Fruit fly (Drosophila melanogaster) whole organism, embryonic: ENCODE results near the gene peng.

Source experiments
- Bgb ChIP-seq: fragments of 200-800 bp; sonication (Bioruptor generic); IDR thresholded peaks from 2 replicates; pipeline ENCODE4 v1.3.6; 2022; ENCODE audit warnings: missing biosample characterization, missing genetic modification characterization; ENCODE audit not compliant: partially characterized antibody
- CG11504 ChIP-seq: fragments of 200-800 bp; sonication (Bioruptor generic); optimal IDR thresholded peaks from 3 replicates; lab custom pipeline; 2019; ENCODE audit warnings: missing biosample characterization, mild to moderate bottlenecking, missing genetic modification characterization, moderate library complexity
- CG13123 ChIP-seq: fragments of 200-800 bp; sonication (Bioruptor generic); optimal IDR thresholded peaks from 2 replicates; lab custom pipeline; 2016; ENCODE audit warnings: missing biosample characterization, missing genetic modification characterization
- CG13624 ChIP-seq: fragments of 200-800 bp; sonication (Bioruptor generic); optimal IDR thresholded peaks from 2 replicates; lab custom pipeline; 2016; ENCODE audit warnings: missing biosample characterization, missing genetic modification characterization
- CG14860 ChIP-seq: fragments of 200-800 bp; sonication (Bioruptor generic); IDR thresholded peaks from 3 replicates; pipeline ENCODE4 v1.3.6; 2022; ENCODE audit warnings: missing biosample characterization, missing genetic modification characterization; ENCODE audit not compliant: partially characterized antibody
- CG16779 ChIP-seq: fragments of 200-800 bp; sonication (Bioruptor generic); IDR thresholded peaks from 2 replicates; pipeline ENCODE4 v1.3.6; 2022; ENCODE audit warnings: missing biosample characterization, missing genetic modification characterization
- CG17612 ChIP-seq: fragments of 200-800 bp; sonication (Bioruptor generic); IDR thresholded peaks from 2 replicates; pipeline ENCODE4 v1.3.6; 2022; ENCODE audit warnings: missing biosample characterization, missing genetic modification characterization
- CG2116 ChIP-seq: fragments of 200-800 bp; sonication (Bioruptor generic); optimal IDR thresholded peaks from 3 replicates; lab custom pipeline; 2018; ENCODE audit warnings: missing biosample characterization, mild to moderate bottlenecking, missing genetic modification characterization
- CG32532 ChIP-seq: fragments of 200-800 bp; sonication (Bioruptor generic); IDR thresholded peaks from 2 replicates; pipeline ENCODE4 v1.3.6; 2022; ENCODE audit warnings: missing biosample characterization, missing genetic modification characterization
- CG32767 ChIP-seq: fragments of 200-800 bp; sonication (Bioruptor generic); IDR thresholded peaks from 2 replicates; pipeline ENCODE4 v1.3.6; 2022; ENCODE audit warnings: missing biosample characterization, missing genetic modification characterization
- CG3995 ChIP-seq: fragments of 200-800 bp; sonication (Bioruptor generic); optimal IDR thresholded peaks from 3 replicates; lab custom pipeline; 2016; ENCODE audit warnings: missing biosample characterization, missing genetic modification characterization
- CG4282 ChIP-seq: fragments of 200-800 bp; sonication (Bioruptor generic); optimal IDR thresholded peaks from 2 replicates; lab custom pipeline; 2016; ENCODE audit warnings: missing biosample characterization, missing genetic modification characterization
- CG5953 ChIP-seq: fragments of 200-800 bp; sonication (Bioruptor generic); IDR thresholded peaks from 2 replicates; pipeline ENCODE4 v1.3.6; 2022; ENCODE audit warnings: missing biosample characterization, missing genetic modification characterization
- CG6791 ChIP-seq: fragments of 200-800 bp; sonication (Bioruptor generic); IDR thresholded peaks from 3 replicates; pipeline ENCODE4 v1.3.6; 2022; ENCODE audit warnings: missing biosample characterization, missing genetic modification characterization; ENCODE audit not compliant: partially characterized antibody
- CG7271 ChIP-seq: fragments of 200-800 bp; sonication (Bioruptor generic); optimal IDR thresholded peaks from 2 replicates; lab custom pipeline; 2018; ENCODE audit warnings: missing biosample characterization, mild to moderate bottlenecking, missing genetic modification characterization, moderate library complexity
- CG8478 ChIP-seq: fragments of >200 bp; optimal IDR thresholded peaks from 2 replicates; lab custom pipeline; 2018
- Chrac-16 ChIP-seq: fragments of 200-800 bp; sonication (Bioruptor generic); optimal IDR thresholded peaks from 3 replicates; lab custom pipeline; 2016; ENCODE audit warnings: missing biosample characterization, missing genetic modification characterization
- CkIIα-i1 ChIP-seq: fragments of 200-800 bp; sonication (Bioruptor generic); IDR thresholded peaks from 2 replicates; pipeline ENCODE4 v1.3.6; 2022; ENCODE audit warnings: missing biosample characterization, missing genetic modification characterization
- D ChIP-seq, 2 experiments: fragments of 200-800 bp in 1 of 2; fragments of >200 bp in 1 of 2; sonication (Bioruptor generic) in 1 of 2; optimal IDR thresholded peaks; 2 replicates in 1 of 2; 3 replicates in 1 of 2; lab custom pipeline; 2017; ENCODE audit warnings: mild to moderate bottlenecking in 1 of 2, missing biosample characterization in 1 of 2, missing genetic modification characterization in 1 of 2, missing genetic modification reagents in 1 of 2
- D19A ChIP-seq: fragments of 200-800 bp; optimal IDR thresholded peaks from 3 replicates; lab custom pipeline; 2019; ENCODE audit warnings: missing biosample characterization, mild to moderate bottlenecking, missing genetic modification characterization, moderate library complexity
- Dref ChIP-seq: fragments of 200-800 bp; sonication (Bioruptor generic); IDR thresholded peaks from 2 replicates; pipeline ENCODE4 v1.3.6; 2022; ENCODE audit warnings: missing biosample characterization, missing genetic modification characterization
- Ets97D ChIP-seq: fragments of 200-800 bp; sonication (Bioruptor generic); optimal IDR thresholded peaks from 3 replicates; lab custom pipeline; 2016; ENCODE audit warnings: missing biosample characterization, missing genetic modification characterization
- HLH3B ChIP-seq: fragments of 200-800 bp; sonication (Bioruptor generic); IDR thresholded peaks from 2 replicates; pipeline ENCODE4 v1.3.6; 2022; ENCODE audit warnings: missing biosample characterization, missing genetic modification characterization
- Hand ChIP-seq: fragments of 200-800 bp; sonication (Bioruptor generic); optimal IDR thresholded peaks from 2 replicates; lab custom pipeline; 2017; ENCODE audit warnings: mild to moderate bottlenecking, missing biosample characterization, missing genetic modification reagents, missing genetic modification characterization
- Jarid2 ChIP-seq: fragments of 200-800 bp; sonication (Bioruptor generic); optimal IDR thresholded peaks from 3 replicates; lab custom pipeline; 2017; ENCODE audit warnings: mild to moderate bottlenecking, missing biosample characterization, missing genetic modification reagents, missing genetic modification characterization
- MBD-R2 ChIP-seq: fragments of 200-800 bp; sonication (Bioruptor generic); IDR thresholded peaks from 2 replicates; pipeline ENCODE4 v1.3.6; 2022; ENCODE audit warnings: missing biosample characterization, missing genetic modification characterization
- NK7.1 ChIP-seq: fragments of 200-800 bp; sonication (Bioruptor generic); optimal IDR thresholded peaks from 3 replicates; lab custom pipeline; 2016; ENCODE audit warnings: missing biosample characterization, missing genetic modification characterization
- Neu2 ChIP-seq: fragments of 200-800 bp; sonication (Bioruptor generic); optimal IDR thresholded peaks from 3 replicates; lab custom pipeline; 2016; ENCODE audit warnings: missing biosample characterization, missing genetic modification characterization, borderline replicate concordance
- Opbp ChIP-seq: fragments of 200-800 bp; sonication (Bioruptor generic); IDR thresholded peaks from 3 replicates; pipeline ENCODE4 v1.3.6; 2022; ENCODE audit warnings: missing biosample characterization, missing genetic modification characterization; ENCODE audit not compliant: partially characterized antibody
- Stat92E ChIP-seq, 3 experiments: fragments of >200 bp in 2 of 3; fragments of 200-800 bp in 1 of 3; sonication (Bioruptor generic) in 1 of 3; optimal IDR thresholded peaks; 2 replicates each; lab custom pipeline; 2017 to 2019; ENCODE audit warnings: missing biosample characterization in 3 of 3, missing genetic modification characterization in 3 of 3, mild to moderate bottlenecking in 1 of 3, moderate library complexity in 1 of 3
- Xbp1 ChIP-seq: fragments of 200-800 bp; sonication (Bioruptor generic); optimal IDR thresholded peaks from 3 replicates; lab custom pipeline; 2016; ENCODE audit warnings: missing biosample characterization, mild to moderate bottlenecking, missing genetic modification characterization
- dan ChIP-seq: fragments of 200-800 bp; sonication (Bioruptor generic); IDR thresholded peaks from 2 replicates; pipeline ENCODE4 v1.3.6; 2022; ENCODE audit warnings: missing biosample characterization, missing genetic modification characterization
- dmrt99B ChIP-seq: fragments of 200-800 bp; sonication (Bioruptor generic); optimal IDR thresholded peaks from 2 replicates; lab custom pipeline; 2018; ENCODE audit warnings: missing biosample characterization, mild to moderate bottlenecking, missing genetic modification characterization, moderate library complexity
- ewg ChIP-seq: fragments of 200-800 bp; sonication (Bioruptor generic); optimal IDR thresholded peaks from 3 replicates; lab custom pipeline; 2017; ENCODE audit warnings: mild to moderate bottlenecking, missing biosample characterization, missing genetic modification reagents, missing genetic modification characterization
- hbn ChIP-seq: fragments of 200-800 bp; sonication (Bioruptor generic); IDR thresholded peaks from 2 replicates; pipeline ENCODE4 v1.3.6; 2022; ENCODE audit warnings: missing biosample characterization, missing genetic modification characterization; ENCODE audit not compliant: partially characterized antibody
- jigr1 ChIP-seq: fragments of 200-800 bp; sonication (Bioruptor generic); IDR thresholded peaks from 3 replicates; pipeline ENCODE4 v1.3.6; 2022; ENCODE audit warnings: missing biosample characterization, missing genetic modification characterization
- kah ChIP-seq: fragments of 200-800 bp; sonication (Bioruptor generic); optimal IDR thresholded peaks from 2 replicates; lab custom pipeline; 2018; ENCODE audit warnings: missing biosample characterization, mild to moderate bottlenecking, missing genetic modification characterization
- ken ChIP-seq: fragments of 200-800 bp; sonication (Bioruptor generic); IDR thresholded peaks from 3 replicates; pipeline ENCODE4 v1.3.6; 2022; ENCODE audit warnings: missing biosample characterization, missing genetic modification characterization
- klu ChIP-seq: fragments of 200-800 bp; sonication (Bioruptor generic); IDR thresholded peaks from 2 replicates; pipeline ENCODE4 v1.3.6; 2022; ENCODE audit warnings: missing biosample characterization, missing genetic modification characterization
- otp ChIP-seq: fragments of 200-800 bp; sonication (Bioruptor generic); IDR thresholded peaks from 3 replicates; pipeline ENCODE4, ENCODE4 v1.3.6; 2022; ENCODE audit warnings: missing biosample characterization, missing genetic modification characterization
- pros ChIP-seq: fragments of 200-800 bp; sonication (Bioruptor generic); optimal IDR thresholded peaks from 3 replicates; lab custom pipeline; 2019; ENCODE audit warnings: missing biosample characterization, mild to moderate bottlenecking, missing genetic modification characterization, moderate library complexity
- pzg ChIP-seq: fragments of 200-800 bp; sonication (Bioruptor generic); optimal IDR thresholded peaks from 3 replicates; lab custom pipeline; 2018; ENCODE audit warnings: missing biosample characterization, mild to moderate bottlenecking, missing genetic modification characterization, moderate library complexity
- row ChIP-seq: fragments of 200-800 bp; sonication (Bioruptor generic); IDR thresholded peaks from 3 replicates; pipeline ENCODE4 v1.3.6; 2022; ENCODE audit warnings: missing biosample characterization, missing genetic modification characterization
- run ChIP-seq: fragments of 200-800 bp; sonication (Bioruptor generic); optimal IDR thresholded peaks from 3 replicates; lab custom pipeline; 2018; ENCODE audit warnings: missing biosample characterization, mild to moderate bottlenecking, missing genetic modification characterization
- sens ChIP-seq: fragments of 200-800 bp; sonication (Bioruptor generic); peaks from one replicate; lab custom pipeline; 2016; ENCODE audit warnings: missing biosample characterization, missing genetic modification characterization
- sens-2 ChIP-seq: fragments of 200-800 bp; sonication (Bioruptor generic); IDR thresholded peaks from 2 replicates; pipeline ENCODE4 v1.3.6; 2022; ENCODE audit warnings: missing biosample characterization, missing genetic modification characterization
- sim ChIP-seq: fragments of 200-800 bp; sonication (Bioruptor generic); IDR thresholded peaks from 2 replicates; pipeline ENCODE4 v1.3.6; 2022; ENCODE audit warnings: missing biosample characterization, missing genetic modification characterization
- sna ChIP-seq: fragments of 200-800 bp; sonication (Bioruptor generic); IDR thresholded peaks from 2 replicates; pipeline ENCODE4 v1.3.6; 2022; ENCODE audit warnings: missing biosample characterization, missing genetic modification characterization; ENCODE audit not compliant: partially characterized antibody
- z ChIP-seq: fragments of 200-800 bp; sonication (Bioruptor generic); IDR thresholded peaks from 3 replicates; pipeline ENCODE4 v1.3.6; 2022; ENCODE audit warnings: missing biosample characterization, missing genetic modification characterization
- zen2 ChIP-seq: fragments of 200-800 bp; sonication (Bioruptor generic); IDR thresholded peaks from 3 replicates; pipeline ENCODE4 v1.3.6; 2022; ENCODE audit warnings: missing biosample characterization, missing genetic modification characterization; ENCODE audit not compliant: partially characterized antibody

The peng gene

dm6 chrX:21387695-21388094 is 38.1 kb upstream of the peng start, which contains the start of gene Ddx56 (continued):
- peak; percentile 47 for TF ChIP-seq hbn (GFP tag; lab: Robert Waterston, UW)
- no peak for TF ChIP-seq sens-2 (GFP tag; lab: Robert Waterston, UW)
- 0 out of 3 replicates have a peak, but pooled peaks have one; percentile 22 for TF ChIP-seq CG14860 (GFP tag; lab: Robert Waterston, UW)
- no peak for TF ChIP-seq D (optimal IDR thresholded peaks at IDR 0.05; lab: Kevin White, UChicago)
- no peak for TF ChIP-seq D (GFP tag; optimal IDR thresholded peaks at IDR 0.05; lab: Kevin White, UChicago)
- no peak for TF ChIP-seq NK7.1 (GFP tag; lab: Kevin White, UChicago)
- TF ChIP-seq klu (GFP tag; lab: Robert Waterston, UW), result no peak
- no peak for TF ChIP-seq Xbp1 (GFP tag; lab: Kevin White, UChicago)
- no peak for TF ChIP-seq Chrac-16 (GFP tag; lab: Kevin White, UChicago)
- peak; percentile 51; the same call in 1 of the 2 replicates for TF ChIP-seq sna (GFP tag; lab: Robert Waterston, UW)
- no peak for TF ChIP-seq CG32767 (GFP tag; lab: Robert Waterston, UW)
- TF ChIP-seq kah (GFP tag; lab: Kevin White, UChicago), result no peak
- no peak for TF ChIP-seq CG7271 (tag; lab: Kevin White, UChicago)
- TF ChIP-seq zen2, result peak; percentile 43; the same call in 1 of the 3 replicates
- no peak for TF ChIP-seq CG4282 (GFP tag; lab: Kevin White, UChicago)
- 0 out of 3 replicates have a peak, but pooled peaks have one; percentile 15 for TF ChIP-seq CG6791 (GFP tag; lab: Robert Waterston, UW)
- peak; percentile 47; the same call in 1 of the 2 replicates for TF ChIP-seq Bgb (GFP tag; lab: Robert Waterston, UW)
- TF ChIP-seq D19A (tag; lab: Kevin White, UChicago), result no peak
- peak; percentile 69 for TF ChIP-seq Dref (GFP tag; lab: Robert Waterston, UW)
- TF ChIP-seq dmrt99B (tag; lab: Kevin White, UChicago), result no peak
- TF ChIP-seq Opbp, result peak; percentile 59; the same call in 2 of the 3 replicates
- peak; percentile 29 for TF ChIP-seq CG3995 (GFP tag; lab: Kevin White, UChicago)
- no peak for TF ChIP-seq CG17612
- no peak for TF ChIP-seq z (GFP tag; lab: Robert Waterston, UW)
- peak; percentile 66 for TF ChIP-seq ewg (GFP tag; lab: Kevin White, UChicago)
- TF ChIP-seq ken (GFP tag; lab: Robert Waterston, UW), result no peak
- peak; percentile 43; the same call in 2 of the 3 replicates for TF ChIP-seq row (GFP tag; lab: Robert Waterston, UW)
- TF ChIP-seq MBD-R2 (GFP tag; lab: Robert Waterston, UW), result peak; percentile 46; the same call in 1 of the 2 replicates
- no peak for TF ChIP-seq Ets97D
- TF ChIP-seq sim (GFP tag; lab: Robert Waterston, UW), result no peak
- no peak for TF ChIP-seq CG5953 (GFP tag; lab: Robert Waterston, UW)
- no peak for TF ChIP-seq Neu2 (GFP tag; lab: Kevin White, UChicago)
- TF ChIP-seq Jarid2, result no peak
- TF ChIP-seq jigr1 (GFP tag; lab: Robert Waterston, UW), result no peak
- no peak for TF ChIP-seq CG8478 (lab: Kevin White, UChicago)
- TF ChIP-seq CG2116, result peak; percentile 9
- peak; percentile 8 for TF ChIP-seq pzg (GFP tag; lab: Kevin White, UChicago)
- TF ChIP-seq dan (GFP tag; lab: Robert Waterston, UW), result no peak
- TF ChIP-seq CG11504 (tag; lab: Kevin White, UChicago), result no peak
- no peak for TF ChIP-seq CG32532

DNA sequence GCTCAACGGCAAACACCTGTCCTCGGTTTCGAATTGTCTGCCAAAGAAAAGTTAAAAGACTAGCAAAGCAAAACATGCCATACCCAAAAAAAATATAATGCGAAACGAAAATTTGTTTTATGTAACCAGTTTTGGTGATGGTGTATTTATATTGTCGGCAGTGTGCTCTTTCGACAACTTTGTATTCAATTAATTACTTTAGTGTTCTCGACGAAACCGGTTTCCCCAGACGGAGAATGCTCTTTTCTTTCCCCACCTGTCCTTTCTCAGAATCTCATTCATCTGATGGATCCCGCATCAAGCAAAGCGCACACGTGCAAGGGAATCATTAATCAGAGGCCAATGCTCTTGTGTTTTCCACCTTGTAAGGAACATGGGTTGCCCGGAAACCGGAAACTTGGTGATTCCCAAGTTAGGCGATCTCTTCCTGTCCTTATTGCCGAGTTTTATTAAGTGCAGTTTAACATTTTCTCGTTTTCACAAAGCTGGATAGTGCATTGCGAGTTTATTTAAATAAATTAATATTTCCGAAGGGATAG is 28.8 kb upstream of the peng start:
- TF ChIP-seq sens (peak; percentile 2), pros (GFP tag; lab: Kevin White, UChicago) (no peak), sna (GFP tag; lab: Robert Waterston, UW) (no peak), CG13123 (no peak), otp (no peak), CG16779 (GFP tag; lab: Robert Waterston, UW) (no peak), CkIIα-i1 (GFP tag; lab: Robert Waterston, UW) (no peak), Stat92E (GFP tag; optimal IDR thresholded peaks at IDR 0.05; lab: Kevin White, UChicago) (peak in 1 of 3 experiments; percentile 49), Hand (GFP tag; lab: Kevin White, UChicago) (no peak), CG13624 (GFP tag; lab: Kevin White, UChicago) (no peak), HLH3B (GFP tag; lab: Robert Waterston, UW) (no peak), run (no peak)
